Worm (Caenorhabditis elegans) whole organism, midembryonic: ENCODE measurements around the gene C01G10.6.

Experiments
- T22C8.4 ChIP-seq: fragments of 200-800 bp; sonication (Bioruptor generic); IDR thresholded peaks from 2 replicates; pipeline ENCODE4 v1.3.6; 2022; ENCODE audit warnings: missing genetic modification characterization, missing compliant biosample characterization
- cog-1 ChIP-seq: sonication (generic microtip); optimal IDR thresholded peaks from 2 replicates; lab custom pipeline; 2016; ENCODE audit warnings: missing genetic modification characterization, missing compliant biosample characterization
- flt-1 ChIP-seq: fragments of 200-800 bp; sonication (Bioruptor generic); IDR thresholded peaks from 2 replicates; pipeline ENCODE4 v1.3.6; 2022; ENCODE audit warnings: missing genetic modification characterization, missing compliant biosample characterization
- klf-2 ChIP-seq: fragments of 200-800 bp; sonication (Bioruptor generic); conservative IDR thresholded peaks from 2 replicates; pipeline ENCODE4 v1.3.6; 2022; ENCODE audit warnings: missing genetic modification reagents, missing genetic modification characterization, missing compliant biosample characterization
- med-1 ChIP-seq: sonication (generic microtip); optimal IDR thresholded peaks from 2 replicates; lab custom pipeline; 2017; ENCODE audit warnings: missing genetic modification characterization, mild to moderate bottlenecking, missing compliant biosample characterization, antibody characterized with exemption, missing genetic modification reagents; ENCODE audit not compliant: insufficient read depth
- ref-1 ChIP-seq: fragments of 200-800 bp; sonication (Bioruptor generic); conservative IDR thresholded peaks from 2 replicates; pipeline ENCODE4 v1.3.6; 2022; ENCODE audit warnings: missing genetic modification reagents, missing genetic modification characterization, missing compliant biosample characterization
- tab-1 ChIP-seq: fragments of 200-800 bp; sonication (Bioruptor generic); IDR thresholded peaks from 2 replicates; pipeline ENCODE4 v1.3.6; 2022; ENCODE audit warnings: missing genetic modification characterization, missing compliant biosample characterization
- ztf-23 ChIP-seq: fragments of 200-800 bp; sonication (Bioruptor generic); IDR thresholded peaks from 2 replicates; pipeline ENCODE4 v1.3.6; 2022; ENCODE audit warnings: missing genetic modification reagents, missing genetic modification characterization, missing compliant biosample characterization
- ztf-29 ChIP-seq: fragments of 200-800 bp; sonication (Bioruptor generic); IDR thresholded peaks from 2 replicates; pipeline ENCODE4 v1.3.6; 2022; ENCODE audit warnings: missing genetic modification reagents, missing genetic modification characterization, missing compliant biosample characterization

Gene C01G10.6

ce11 chrV:15072738-15073137, 14.7 kb upstream of the C01G10.6 start:
- TF ChIP-seq ztf-29 (no peak), ztf-23 (GFP tag; lab: Robert Waterston, UW) (peak; percentile 53; the same call in 1 of the 2 replicates), flt-1 (GFP tag; lab: Robert Waterston, UW) (0 out of 2 replicates have a peak, but pooled peaks have one; percentile 37)

ce11 chrV:15074907-15075306, 12.5 kb upstream of the C01G10.6 start:
- TF ChIP-seq ref-1 (no peak), flt-1 (GFP tag; lab: Robert Waterston, UW) (no peak), klf-2 (GFP tag; lab: Robert Waterston, UW) (no peak), ztf-29 (no peak), med-1 (GFP tag; lab: Kevin White, UChicago) (no peak)

ce11 chrV:15078560-15078959, 8.9 kb upstream of the C01G10.6 start:
- TF ChIP-seq ref-1: no peak
- TF ChIP-seq klf-2 (GFP tag; lab: Robert Waterston, UW): no peak
- TF ChIP-seq flt-1 (GFP tag; lab: Robert Waterston, UW): no peak

ce11 chrV:15082291-15082690, 5.2 kb upstream of the C01G10.6 start, which contains the start of the genes C01G10.10 and C01G10.9:
Gene C01G10.10, minus strand, starts transcription at chrV:15082441.
Gene C01G10.9, plus strand, starts transcription at chrV:15082530.
- TF ChIP-seq flt-1 (GFP tag; lab: Robert Waterston, UW) (0 out of 2 replicates have a peak, but pooled peaks have one; percentile 10), ztf-29 (no peak)

ce11 chrV:15083659-15084058, 3.8 kb upstream of the C01G10.6 start:
- TF ChIP-seq flt-1 (GFP tag; lab: Robert Waterston, UW) (no peak), T22C8.4 (GFP tag; lab: Robert Waterston, UW) (no peak), med-1 (GFP tag; lab: Kevin White, UChicago) (no peak), ztf-29 (no peak), cog-1 (no peak), tab-1 (GFP tag; lab: Robert Waterston, UW) (no peak), ref-1 (no peak), klf-2 (GFP tag; lab: Robert Waterston, UW) (no peak), ztf-23 (GFP tag; lab: Robert Waterston, UW) (no peak)

ce11 chrV:15085335-15085800, 2.1 kb upstream of the C01G10.6 start, which contains the start of the genes ahsa-1 and C01G10.7:
Gene ahsa-1, minus strand, starts transcription at chrV:15085385.
Gene C01G10.7, plus strand, starts transcription at chrV:15085747.
- TF ChIP-seq ztf-23 (GFP tag; lab: Robert Waterston, UW): peak; percentile 89
- peak; percentile 77 for TF ChIP-seq flt-1 (GFP tag; lab: Robert Waterston, UW)
- TF ChIP-seq cog-1: peak; percentile 83
- TF ChIP-seq klf-2 (GFP tag; lab: Robert Waterston, UW): no peak
- no peak for TF ChIP-seq ref-1
- TF ChIP-seq ztf-29: no peak

- TF ChIP-seq klf-2 (GFP tag; lab: Robert Waterston, UW) (no peak), ref-1 (no peak), tab-1 (GFP tag; lab: Robert Waterston, UW) (no peak), flt-1 (GFP tag; lab: Robert Waterston, UW) (no peak), ztf-29 (no peak), cog-1 (no peak), ztf-23 (GFP tag; lab: Robert Waterston, UW) (no peak), med-1 (GFP tag; lab: Kevin White, UChicago) (no peak), T22C8.4 (GFP tag; lab: Robert Waterston, UW) (no peak)
Observed at ce11 chrV:15088613-15089012, 1.2 kb downstream of the C01G10.6 start, which contains the start of gene C01G10.18. Gene C01G10.18, minus strand, starts transcription at chrV:15088713.

- TF ChIP-seq ref-1 (no peak), klf-2 (GFP tag; lab: Robert Waterston, UW) (no peak), tab-1 (GFP tag; lab: Robert Waterston, UW) (no peak), ztf-23 (GFP tag; lab: Robert Waterston, UW) (no peak), T22C8.4 (GFP tag; lab: Robert Waterston, UW) (no peak)
Observed at ce11 chrV:15089438-15089837, 2.0 kb downstream of the C01G10.6 start, which contains the start of the genes C01G10.5 and C01G10.4. Gene C01G10.5, minus strand, starts transcription at chrV:15089538. Gene C01G10.4, plus strand, starts transcription at chrV:15089740.

- no peak for TF ChIP-seq ztf-23 (GFP tag; lab: Robert Waterston, UW)
Observed at ce11 chrV:15090457-15090856, 3.0 kb downstream of the C01G10.6 start, which contains the start of gene C01G10.17. Gene C01G10.17, plus strand, starts transcription at chrV:15090757.

ce11 chrV:15092666-15093065, 5.2 kb downstream of the C01G10.6 start, which contains the start of gene txt-12:
Gene txt-12, plus strand, starts transcription at chrV:15092966.
- no peak for TF ChIP-seq med-1 (GFP tag; lab: Kevin White, UChicago)
- no peak for TF ChIP-seq ztf-29
- no peak for TF ChIP-seq cog-1
- no peak for TF ChIP-seq tab-1 (GFP tag; lab: Robert Waterston, UW)
- TF ChIP-seq T22C8.4 (GFP tag; lab: Robert Waterston, UW): no peak
- no peak for TF ChIP-seq ref-1
- TF ChIP-seq flt-1 (GFP tag; lab: Robert Waterston, UW): no peak
- TF ChIP-seq klf-2 (GFP tag; lab: Robert Waterston, UW): no peak
- no peak for TF ChIP-seq ztf-23 (GFP tag; lab: Robert Waterston, UW)

ce11 chrV:15094749-15095148, 7.3 kb downstream of the C01G10.6 start, which contains the start of gene srx-78:
Gene srx-78, plus strand, starts transcription at chrV:15095049.
- TF ChIP-seq T22C8.4 (GFP tag; lab: Robert Waterston, UW) (no peak), ztf-29 (no peak)
